Worm (Caenorhabditis elegans): ENCODE data around the gene glb-24.

The glb-24 gene

DNA sequence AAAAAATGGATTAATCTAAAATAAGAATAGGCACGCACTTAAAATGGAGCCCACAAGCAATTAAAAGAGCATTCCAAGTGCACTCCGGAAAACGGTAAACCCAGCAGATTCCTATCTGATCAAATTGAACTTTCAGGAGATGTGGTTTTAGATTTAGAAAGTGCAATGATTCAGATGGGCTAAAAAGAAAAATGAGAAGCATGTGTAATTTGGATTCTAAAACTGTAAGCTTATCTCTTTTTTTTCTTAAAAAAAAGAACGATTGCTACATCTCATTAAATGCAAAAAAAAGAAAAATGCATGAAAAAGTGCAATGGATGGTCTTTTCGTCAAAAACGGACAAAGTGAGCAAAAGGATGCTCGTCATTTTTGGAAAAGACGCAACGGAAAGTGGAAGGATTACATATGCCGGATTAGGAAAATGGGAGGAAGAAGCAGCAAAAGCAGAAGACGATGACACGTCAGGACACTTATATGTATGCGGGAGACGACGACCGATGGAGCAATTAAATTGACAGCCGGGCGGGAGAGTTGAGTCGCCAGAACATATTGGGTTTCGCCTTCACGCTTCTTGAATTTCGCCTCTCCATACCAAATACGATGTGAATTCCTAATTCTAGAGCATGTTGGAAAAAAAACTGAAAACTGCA is 12.9 kb upstream of the glb-24 start (continued):
- TF ChIP-seq elt-2 (tag; optimal IDR thresholded peaks at IDR 0.05) = no peak
- TF ChIP-seq fos-1 (tag; optimal IDR thresholded peaks at IDR 0.05) = no peak

ce11 chrV:12897338-12897737 is 11.6 kb upstream of the glb-24 start:
- no peak for TF ChIP-seq xbp-1 (tag; optimal IDR thresholded peaks at IDR 0.05)
- no peak for TF ChIP-seq ceh-63 (GFP tag; optimal IDR thresholded peaks at IDR 0.05)
- no peak for TF ChIP-seq snpc-4 (tag; optimal IDR thresholded peaks at IDR 0.05)
- no peak for TF ChIP-seq ceh-90 (tag; optimal IDR thresholded peaks at IDR 0.05)
- TF ChIP-seq blmp-1 (tag; optimal IDR thresholded peaks at IDR 0.05) = no peak
- TF ChIP-seq nhr-85 (tag) = no peak
- no peak for TF ChIP-seq irx-1 (tag; optimal IDR thresholded peaks at IDR 0.05)
- no peak for TF ChIP-seq ceh-82 (tag; optimal IDR thresholded peaks at IDR 0.05)
- no peak for TF ChIP-seq egl-13 (tag; optimal IDR thresholded peaks at IDR 0.05)

DNA sequence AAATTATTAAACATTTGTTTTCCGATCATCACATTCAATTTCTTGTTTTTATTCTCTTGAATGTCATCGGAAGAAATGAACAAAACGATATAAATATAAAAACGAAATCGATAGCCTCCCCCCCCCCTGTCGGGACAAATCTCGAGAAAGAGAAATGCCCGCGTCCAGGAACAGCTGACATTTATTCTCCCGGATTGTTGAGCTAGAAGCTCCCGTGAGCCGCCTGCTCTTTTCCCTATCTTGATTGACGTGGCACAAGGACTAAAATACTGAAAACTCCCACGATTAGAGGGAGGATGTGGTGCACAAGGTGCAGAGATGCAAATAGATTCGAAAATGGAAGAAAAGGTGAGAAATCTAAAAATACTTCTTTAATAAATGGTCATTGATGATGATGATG is 11.1 kb upstream of the glb-24 start:
- TF ChIP-seq rnt-1 (tag; optimal IDR thresholded peaks at IDR 0.05) = peak; percentile 55
- TF ChIP-seq dsc-1 (tag; optimal IDR thresholded peaks at IDR 0.05) = peak; percentile 20
- TF ChIP-seq lin-14 (GFP tag; optimal IDR thresholded peaks at IDR 0.05) = peak; percentile 9
- TF ChIP-seq snu-23 (GFP tag; optimal IDR thresholded peaks at IDR 0.05) = no peak
- no peak for TF ChIP-seq lir-3 (tag; optimal IDR thresholded peaks at IDR 0.05; ENCODE audit: poor library complexity)
- TF ChIP-seq elt-3 (tag; optimal IDR thresholded peaks at IDR 0.05) = no peak
- no peak for TF ChIP-seq ztf-11 (tag; optimal IDR thresholded peaks at IDR 0.05)
- TF ChIP-seq efl-1 (optimal IDR thresholded peaks at IDR 0.05) = no peak
- no peak for TF ChIP-seq efl-1 (GFP tag; optimal IDR thresholded peaks at IDR 0.05 in 1 of 2)
- TF ChIP-seq nhr-71 (tag; optimal IDR thresholded peaks at IDR 0.05) = peak; percentile 24
- no peak for TF ChIP-seq unc-62 (GFP tag; optimal IDR thresholded peaks at IDR 0.05)

DNA sequence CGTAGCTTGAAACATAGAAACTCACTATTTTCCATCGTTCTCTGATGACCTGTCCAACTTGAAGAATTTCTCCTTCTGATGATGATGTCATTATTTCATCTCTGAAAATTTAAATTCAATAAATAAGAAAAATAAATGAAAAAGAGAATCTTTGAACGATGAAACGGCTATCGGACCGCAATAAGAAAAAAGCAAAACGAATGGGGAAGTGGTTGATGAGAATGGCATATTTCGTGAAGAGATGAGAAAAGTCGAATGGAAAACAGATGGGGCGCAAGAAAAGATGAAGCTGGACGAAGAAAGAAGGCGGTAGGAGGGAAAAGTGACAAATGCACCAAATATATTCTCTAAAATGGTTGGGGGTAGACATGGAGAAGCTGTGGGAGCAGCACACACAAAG is 10.0 kb upstream of the glb-24 start, which contains the start of gene ttbk-7:
Gene ttbk-7, minus strand, starts transcription at position 101 of the 400 bp plus-strand sequence.
- TF ChIP-seq ztf-11 (tag; optimal IDR thresholded peaks at IDR 0.05) = no peak
- TF ChIP-seq dsc-1 (tag; optimal IDR thresholded peaks at IDR 0.05) = peak; percentile 57

DNA sequence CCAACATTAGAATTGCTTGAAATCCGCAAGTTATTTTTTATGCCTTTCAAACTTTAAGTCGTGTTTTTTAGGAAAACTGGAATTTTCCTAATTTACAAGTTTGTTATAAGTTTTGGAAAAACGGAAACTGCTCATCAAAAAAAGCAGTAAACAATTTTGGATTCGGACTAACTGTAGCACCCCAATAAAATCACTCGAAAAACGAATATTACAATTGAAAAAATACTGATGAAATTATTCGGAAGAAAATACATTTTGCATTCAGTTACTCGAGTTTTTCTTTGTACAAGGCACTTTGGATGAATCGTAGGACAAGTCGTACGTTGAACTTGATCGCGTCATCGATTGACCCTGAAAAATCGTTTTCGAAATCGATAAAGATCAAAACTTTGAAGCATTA is 3.4 kb downstream of the glb-24 start:
- TF ChIP-seq unc-62 (GFP tag; optimal IDR thresholded peaks at IDR 0.05) (no peak), efl-1 (optimal IDR thresholded peaks at IDR 0.05) (no peak), efl-1 (GFP tag; optimal IDR thresholded peaks at IDR 0.05 in 1 of 2) (peak in 1 of 2 experiments; percentile 63)

DNA sequence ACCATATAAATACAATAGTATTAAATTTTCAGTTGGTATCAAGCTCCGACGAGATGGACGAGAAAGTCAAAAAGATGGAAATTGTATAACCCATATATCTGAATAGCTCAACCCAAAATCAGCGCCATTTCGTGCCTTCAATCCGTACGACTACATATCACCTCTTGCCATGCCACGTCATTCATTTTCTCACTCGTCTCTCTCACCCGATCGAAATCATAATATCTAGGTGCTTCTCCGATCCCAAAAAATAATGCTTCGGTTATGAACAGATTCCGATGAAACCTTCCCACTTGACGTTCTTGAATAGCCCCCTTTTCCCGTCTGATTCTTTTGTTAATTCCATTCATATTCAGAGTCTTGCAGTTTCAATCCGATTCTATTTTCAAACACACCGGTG is 4.4 kb downstream of the glb-24 start:
- TF ChIP-seq efl-1 (optimal IDR thresholded peaks at IDR 0.05) = no peak
- TF ChIP-seq efl-1 (GFP tag; optimal IDR thresholded peaks at IDR 0.05 in 1 of 2) = peak in 1 of 2 experiments; percentile 85
- TF ChIP-seq nhr-237 (tag; optimal IDR thresholded peaks at IDR 0.05) = no peak

ce11 chrV:12879349-12879748 is 6.4 kb downstream of the glb-24 start:
- TF ChIP-seq skn-1 (tag; optimal IDR thresholded peaks at IDR 0.05) (no peak), blmp-1 (tag; optimal IDR thresholded peaks at IDR 0.05) (peak; percentile 51), lin-39 (tag; optimal IDR thresholded peaks at IDR 0.05) (no peak)

DNA sequence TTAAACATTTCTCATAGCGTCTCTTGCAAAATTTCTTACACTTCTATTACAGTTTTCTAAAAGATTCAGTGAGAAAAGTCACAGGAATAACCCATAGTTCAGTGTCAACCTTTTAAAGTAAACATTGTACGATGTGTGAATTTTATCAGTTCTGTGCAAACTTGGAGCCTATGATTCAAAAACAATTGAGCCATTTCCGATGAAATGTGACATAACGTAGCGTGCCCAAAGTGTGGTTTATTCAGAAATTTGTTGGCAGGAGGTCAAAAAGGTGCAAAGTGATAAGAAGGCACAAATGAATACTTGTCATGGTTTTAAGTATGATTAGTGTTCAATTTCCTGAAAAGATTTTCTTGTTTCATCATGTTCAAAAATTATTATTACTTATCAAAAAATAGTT is 8.2 kb downstream of the glb-24 start:
- TF ChIP-seq hlh-4 (tag; optimal IDR thresholded peaks at IDR 0.05) = no peak
- TF ChIP-seq nhr-84 (tag; optimal IDR thresholded peaks at IDR 0.05) = no peak
- no peak for TF ChIP-seq C34B4.2 (tag; optimal IDR thresholded peaks at IDR 0.05)
- TF ChIP-seq aly-2 (tag; optimal IDR thresholded peaks at IDR 0.05) = no peak
- TF ChIP-seq fos-1 (tag; optimal IDR thresholded peaks at IDR 0.05) = no peak
- no peak for TF ChIP-seq lin-13 (GFP tag; optimal IDR thresholded peaks at IDR 0.05)
- no peak for TF ChIP-seq nhr-71 (tag; optimal IDR thresholded peaks at IDR 0.05)
- TF ChIP-seq nhr-77 (tag; optimal IDR thresholded peaks at IDR 0.05) = no peak
- TF ChIP-seq Y116A8C.19 (tag; optimal IDR thresholded peaks at IDR 0.05; ENCODE audit: borderline replicate concordance) = no peak
- no peak for TF ChIP-seq irx-1 (tag; optimal IDR thresholded peaks at IDR 0.05)
- TF ChIP-seq lin-15B (tag; optimal IDR thresholded peaks at IDR 0.05) = no peak
- no peak for TF ChIP-seq pqm-1 (tag; optimal IDR thresholded peaks at IDR 0.05)
- TF ChIP-seq swsn-7 (tag; optimal IDR thresholded peaks at IDR 0.05) = no peak
- no peak for TF ChIP-seq hpl-2 (GFP tag; optimal IDR thresholded peaks at IDR 0.05)
- no peak for TF ChIP-seq unc-30 (tag; optimal IDR thresholded peaks at IDR 0.05)
- no peak for TF ChIP-seq grh-1 (GFP tag; IDR thresholded peaks at IDR 0.05)
